Fruit fly (Drosophila melanogaster) whole organism, pupa: ENCODE measurements around the gene CG11374.

Experiments used
- CG10348 ChIP-seq: fragments of 200-800 bp; sonication (Bioruptor generic); IDR thresholded peaks from 2 replicates; pipeline ENCODE4 v1.3.6; 2022; ENCODE audit warnings: missing biosample characterization, missing genetic modification characterization
- CG12605 ChIP-seq: fragments of 200-800 bp; sonication (Bioruptor generic); IDR thresholded peaks from 2 replicates; pipeline ENCODE4 v1.3.6; 2022; ENCODE audit warnings: missing biosample characterization, missing genetic modification characterization
- CG13204 ChIP-seq: fragments of 200-800 bp; sonication (Bioruptor generic); optimal IDR thresholded peaks from 2 replicates; lab custom pipeline; 2018; ENCODE audit warnings: missing biosample characterization, mild to moderate bottlenecking, missing genetic modification characterization, moderate library complexity
- CG14655 ChIP-seq: fragments of 200-800 bp; sonication (Bioruptor generic); optimal IDR thresholded peaks from 3 replicates; lab custom pipeline; 2017; ENCODE audit warnings: mild to moderate bottlenecking, missing biosample characterization, missing genetic modification reagents, missing genetic modification characterization
- CG15710 ChIP-seq: fragments of 200-800 bp; sonication (Bioruptor generic); optimal IDR thresholded peaks from 2 replicates; lab custom pipeline; 2018; ENCODE audit warnings: missing biosample characterization, mild to moderate bottlenecking, missing genetic modification characterization, moderate library complexity
- CG17806 ChIP-seq: fragments of 200-800 bp; sonication (Bioruptor generic); optimal IDR thresholded peaks from 2 replicates; lab custom pipeline; 2018; ENCODE audit warnings: missing biosample characterization, mild to moderate bottlenecking, missing genetic modification characterization, moderate library complexity
- CG32121 ChIP-seq: fragments of 200-800 bp; sonication (Bioruptor generic); IDR thresholded peaks from 2 replicates; pipeline ENCODE4 v1.3.6; 2022; ENCODE audit warnings: missing biosample characterization, missing genetic modification characterization
- CG34367 ChIP-seq: fragments of 200-800 bp; sonication (Bioruptor generic); optimal IDR thresholded peaks from 2 replicates; lab custom pipeline; 2018; ENCODE audit warnings: missing biosample characterization, mild to moderate bottlenecking, missing genetic modification characterization
- CG4496 ChIP-seq: fragments of 200-800 bp; sonication (Bioruptor generic); IDR thresholded peaks from 3 replicates; pipeline ENCODE4 v1.3.6; 2022; ENCODE audit warnings: missing biosample characterization, missing genetic modification characterization
- CG8159 ChIP-seq: fragments of 200-800 bp; sonication (Bioruptor generic); optimal IDR thresholded peaks from 3 replicates; lab custom pipeline; 2018; ENCODE audit warnings: missing biosample characterization, mild to moderate bottlenecking, missing genetic modification characterization, moderate library complexity
- CG8301 ChIP-seq: fragments of 200-800 bp; sonication (Bioruptor generic); optimal IDR thresholded peaks from 2 replicates; lab custom pipeline; 2018; ENCODE audit warnings: missing biosample characterization, mild to moderate bottlenecking, missing genetic modification characterization
- CG9948 ChIP-seq: fragments of 200-800 bp; sonication (Bioruptor generic); optimal IDR thresholded peaks from 2 replicates; lab custom pipeline; 2018; ENCODE audit warnings: missing biosample characterization, mild to moderate bottlenecking, missing genetic modification characterization, moderate library complexity
- D1 ChIP-seq: fragments of 200-800 bp; sonication (Bioruptor generic); optimal IDR thresholded peaks from 2 replicates; lab custom pipeline; 2018; ENCODE audit warnings: missing biosample characterization, mild to moderate bottlenecking, missing genetic modification characterization, moderate library complexity
- EcR ChIP-seq: fragments of 200-800 bp; sonication (Bioruptor generic); optimal IDR thresholded peaks from 3 replicates; lab custom pipeline; 2019; ENCODE audit warnings: missing biosample characterization, missing genetic modification characterization, mild to moderate bottlenecking, moderate library complexity, missing genetic modification reagents
- Ets98B ChIP-seq: fragments of 200-800 bp; sonication (Bioruptor generic); IDR thresholded peaks from 2 replicates; pipeline ENCODE4 v1.3.6; 2022; ENCODE audit warnings: missing biosample characterization, missing genetic modification characterization
- Pif1A ChIP-seq: fragments of 200-800 bp; sonication (Bioruptor generic); optimal IDR thresholded peaks from 3 replicates; lab custom pipeline; 2016; ENCODE audit warnings: missing biosample characterization, missing genetic modification characterization
- Pif1B ChIP-seq: fragments of 200-800 bp; sonication (Bioruptor generic); optimal IDR thresholded peaks from 3 replicates; lab custom pipeline; 2016; ENCODE audit warnings: missing biosample characterization, missing genetic modification characterization
- Snoo ChIP-seq: fragments of 200-800 bp; sonication (Bioruptor generic); optimal IDR thresholded peaks from 3 replicates; lab custom pipeline; 2017; ENCODE audit warnings: missing biosample characterization, mild to moderate bottlenecking, missing genetic modification characterization, inconsistent platforms
- fd96Ca ChIP-seq: fragments of 200-800 bp; sonication (Bioruptor generic); IDR thresholded peaks from 3 replicates; pipeline ENCODE4 v1.3.6; 2022; ENCODE audit warnings: missing biosample characterization, missing genetic modification characterization
- gl ChIP-seq: fragments of 200-800 bp; sonication (Bioruptor generic); optimal IDR thresholded peaks from 2 replicates; lab custom pipeline; 2018; ENCODE audit warnings: missing biosample characterization, mild to moderate bottlenecking, missing genetic modification characterization
- rn ChIP-seq: fragments of 200-800 bp; sonication (Bioruptor generic); IDR thresholded peaks from 2 replicates; pipeline ENCODE4 v1.3.6; 2022; ENCODE audit warnings: missing biosample characterization, missing genetic modification characterization

Gene CG11374

dm6 chr2L:76048-76447 is at the start of gene CG11374:
Gene CG11374, plus strand, starts transcription at chr2L:76348.
- TF ChIP-seq CG15710 (tag; lab: Kevin White, UChicago) (no peak), CG8301 (tag; lab: Kevin White, UChicago) (no peak), CG13204 (GFP tag; lab: Kevin White, UChicago) (no peak), Snoo (no peak), Pif1A (GFP tag; lab: Kevin White, UChicago) (no peak), CG4496 (GFP tag; lab: Robert Waterston, UW) (no peak), Pif1B (GFP tag; lab: Kevin White, UChicago) (no peak), CG8159 (tag; lab: Kevin White, UChicago) (no peak), fd96Ca (GFP tag; lab: Robert Waterston, UW) (no peak), CG17806 (tag; lab: Kevin White, UChicago) (no peak)

dm6 chr2L:34054-34453 is 42.1 kb upstream of the CG11374 start:
- TF ChIP-seq rn (no peak), CG14655 (GFP tag; lab: Kevin White, UChicago) (no peak), Ets98B (no peak), CG17806 (tag; lab: Kevin White, UChicago) (no peak), Snoo (no peak), EcR (GFP tag; lab: Kevin White, UChicago) (no peak), Pif1B (GFP tag; lab: Kevin White, UChicago) (no peak), CG13204 (GFP tag; lab: Kevin White, UChicago) (no peak), CG9948 (no peak), CG4496 (GFP tag; lab: Robert Waterston, UW) (no peak), CG34367 (no peak), CG10348 (no peak), gl (no peak), CG8301 (tag; lab: Kevin White, UChicago) (no peak), D1 (tag; lab: Kevin White, UChicago) (no peak), CG32121 (GFP tag; lab: Robert Waterston, UW) (no peak)

- TF ChIP-seq CG15710 (tag; lab: Kevin White, UChicago) (no peak), rn (no peak), CG13204 (GFP tag; lab: Kevin White, UChicago) (no peak)
Measured at dm6 chr2L:35452-35851, 40.7 kb upstream of the CG11374 start.

- TF ChIP-seq CG34367 (no peak), Snoo (no peak), CG8159 (tag; lab: Kevin White, UChicago) (no peak), D1 (tag; lab: Kevin White, UChicago) (no peak), Ets98B (no peak), rn (no peak), Pif1A (GFP tag; lab: Kevin White, UChicago) (no peak), gl (no peak), CG13204 (GFP tag; lab: Kevin White, UChicago) (no peak), CG17806 (tag; lab: Kevin White, UChicago) (no peak), Pif1B (GFP tag; lab: Kevin White, UChicago) (no peak), CG4496 (GFP tag; lab: Robert Waterston, UW) (no peak), EcR (GFP tag; lab: Kevin White, UChicago) (no peak), CG14655 (GFP tag; lab: Kevin White, UChicago) (no peak), fd96Ca (GFP tag; lab: Robert Waterston, UW) (no peak), CG9948 (no peak)
Measured at dm6 chr2L:53108-53507, 23.0 kb upstream of the CG11374 start.

- TF ChIP-seq rn (no peak), CG4496 (GFP tag; lab: Robert Waterston, UW) (no peak), gl (no peak), CG15710 (tag; lab: Kevin White, UChicago) (no peak), CG12605 (GFP tag; lab: Robert Waterston, UW) (no peak), CG32121 (GFP tag; lab: Robert Waterston, UW) (no peak), Ets98B (no peak), fd96Ca (GFP tag; lab: Robert Waterston, UW) (no peak), CG8301 (tag; lab: Kevin White, UChicago) (no peak), CG14655 (GFP tag; lab: Kevin White, UChicago) (no peak), EcR (GFP tag; lab: Kevin White, UChicago) (no peak), CG9948 (no peak)
- TF ChIP-seq, all 21 proteins: peak for 0
Measured at dm6 chr2L:56865-57264, 19.3 kb upstream of the CG11374 start.

dm6 chr2L:59058-59603 is 17.0 kb upstream of the CG11374 start:
- TF ChIP-seq Ets98B (peak; percentile 23; the same call in 1 of the 2 replicates), Snoo (no peak), CG4496 (GFP tag; lab: Robert Waterston, UW) (peak; percentile 33; the same call in 1 of the 3 replicates), CG32121 (GFP tag; lab: Robert Waterston, UW) (no peak; the same call in 1 of the 2 replicates), CG8301 (tag; lab: Kevin White, UChicago) (no peak), gl (no peak)

- TF ChIP-seq CG34367 = no peak
- TF ChIP-seq CG15710 (tag; lab: Kevin White, UChicago) = no peak
Measured at dm6 chr2L:65354-65949, 10.7 kb upstream of the CG11374 start, which contains the start of gene Cda5. Gene Cda5, minus strand, starts transcription at chr2L:65404.
